Worm (Caenorhabditis elegans) whole organism, mixed stage, embryonic: Measurements from ENCODE around the gene F53H4.2.

Experiments used
- M03D4.4 ChIP-seq: sonication (generic microtip); optimal IDR thresholded peaks from 2 replicates; lab custom pipeline; 2017; ENCODE audit warnings: mild to moderate bottlenecking, missing genetic modification characterization, missing compliant biosample characterization
- ceh-43 ChIP-seq: fragments of 200-800 bp; sonication (Bioruptor generic); optimal IDR thresholded peaks from 2 replicates; lab custom pipeline; 2018; ENCODE audit warnings: mild to moderate bottlenecking, missing genetic modification characterization, moderate library complexity, missing compliant biosample characterization
- ceh-83 ChIP-seq: fragments of 200-800 bp; sonication (Bioruptor generic); optimal IDR thresholded peaks from 2 replicates; lab custom pipeline; 2018; ENCODE audit warnings: mild to moderate bottlenecking, missing genetic modification characterization, missing compliant biosample characterization
- ces-1 ChIP-seq: fragments of 150-350 bp; optimal IDR thresholded peaks from 2 replicates; lab custom pipeline; 2014; ENCODE audit warnings: missing biosample characterization, missing genetic modification reagents, missing genetic modification characterization
- cnd-1 ChIP-seq: fragments of 200-800 bp; sonication (Bioruptor generic); optimal IDR thresholded peaks from 2 replicates; lab custom pipeline; 2018; ENCODE audit warnings: mild to moderate bottlenecking, missing genetic modification characterization, missing compliant biosample characterization
- drap-1 ChIP-seq: fragments of 200-800 bp; sonication (Bioruptor generic); optimal IDR thresholded peaks from 3 replicates; lab custom pipeline; 2018; ENCODE audit warnings: mild to moderate bottlenecking, missing genetic modification characterization, missing compliant biosample characterization
- elt-3 ChIP-seq: fragments of 150-350 bp; optimal IDR thresholded peaks from 2 replicates; lab custom pipeline; 2014; ENCODE audit warnings: missing biosample characterization, missing genetic modification characterization
- flh-1 ChIP-seq: fragments of 200-800 bp; sonication (Bioruptor generic); optimal IDR thresholded peaks from 2 replicates; lab custom pipeline; 2018; ENCODE audit warnings: mild to moderate bottlenecking, missing genetic modification characterization, moderate library complexity, missing compliant biosample characterization
- lin-32 ChIP-seq: fragments of 200-800 bp; sonication (Bioruptor generic); optimal IDR thresholded peaks from 2 replicates; lab custom pipeline; 2018; ENCODE audit warnings: mild to moderate bottlenecking, missing genetic modification characterization, missing compliant biosample characterization
- lsy-2 ChIP-seq: fragments of 150-350 bp; optimal IDR thresholded peaks from 2 replicates; lab custom pipeline; 2014; ENCODE audit warnings: missing biosample characterization, missing genetic modification characterization
- mep-1 ChIP-seq: fragments of 150-350 bp; optimal IDR thresholded peaks from 2 replicates; lab custom pipeline; 2017; ENCODE audit warnings: missing biosample characterization, missing genetic modification reagents, missing genetic modification characterization, inconsistent platforms
- mls-2 ChIP-seq: sonication (generic microtip); optimal IDR thresholded peaks from 2 replicates; lab custom pipeline; 2016; ENCODE audit warnings: mild to moderate bottlenecking, missing genetic modification characterization, moderate library complexity, missing compliant biosample characterization
- nhr-12 ChIP-seq: fragments of 150-350 bp; optimal IDR thresholded peaks from 2 replicates; lab custom pipeline; 2014; ENCODE audit warnings: missing biosample characterization, missing genetic modification characterization
- nhr-2 ChIP-seq: fragments of 150-350 bp; optimal IDR thresholded peaks from 2 replicates; lab custom pipeline; 2014; ENCODE audit warnings: missing biosample characterization, missing genetic modification characterization
- snpc-4 ChIP-seq: fragments of 150-350 bp; optimal IDR thresholded peaks from 2 replicates; lab custom pipeline; 2014; ENCODE audit warnings: missing biosample characterization, missing genetic modification characterization
- sptf-1 ChIP-seq: sonication (generic microtip); optimal IDR thresholded peaks from 2 replicates; lab custom pipeline; 2017; ENCODE audit warnings: mild to moderate bottlenecking, missing genetic modification characterization, moderate library complexity, missing compliant biosample characterization
- tbx-8 ChIP-seq: fragments of 200-800 bp; sonication (Bioruptor generic); optimal IDR thresholded peaks from 2 replicates; lab custom pipeline; 2018; ENCODE audit warnings: mild to moderate bottlenecking, missing genetic modification characterization, moderate library complexity, missing compliant biosample characterization
- unc-39 ChIP-seq: fragments of 150-350 bp; optimal IDR thresholded peaks from 2 replicates; lab custom pipeline; 2014; ENCODE audit warnings: missing biosample characterization, missing genetic modification characterization

Gene F53H4.2

DNA sequence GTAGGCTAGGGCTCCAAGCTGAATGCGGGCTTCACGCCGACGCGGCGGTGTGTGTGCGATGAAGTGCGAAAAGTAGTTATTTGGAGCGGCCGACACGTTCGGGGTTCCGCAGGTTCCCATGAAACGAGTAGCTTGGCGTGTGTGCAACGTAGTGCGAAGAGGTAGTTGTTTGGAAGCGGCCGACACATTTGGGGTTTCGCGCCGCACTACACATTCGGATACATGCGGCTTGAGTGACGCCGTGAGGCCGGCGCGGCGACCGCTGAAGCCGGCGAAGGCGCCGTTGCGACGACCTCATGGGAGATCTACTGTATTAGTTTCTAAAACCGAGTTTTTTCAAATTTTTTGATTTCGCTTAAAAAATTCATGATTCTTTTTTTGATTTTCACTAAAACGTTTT lies 44.3 kb downstream of the F53H4.2 start:
- no peak for TF ChIP-seq nhr-12
- no peak for TF ChIP-seq cnd-1 (tag; lab: Kevin White, UChicago)
- TF ChIP-seq ces-1: no peak
- no peak for TF ChIP-seq snpc-4 (tag; lab: Kevin White, UChicago)
- no peak for TF ChIP-seq lin-32 (GFP tag; lab: Kevin White, UChicago)
- no peak for TF ChIP-seq ceh-43 (GFP tag; lab: Kevin White, UChicago)
- TF ChIP-seq nhr-2 (tag; lab: Kevin White, UChicago): no peak

DNA sequence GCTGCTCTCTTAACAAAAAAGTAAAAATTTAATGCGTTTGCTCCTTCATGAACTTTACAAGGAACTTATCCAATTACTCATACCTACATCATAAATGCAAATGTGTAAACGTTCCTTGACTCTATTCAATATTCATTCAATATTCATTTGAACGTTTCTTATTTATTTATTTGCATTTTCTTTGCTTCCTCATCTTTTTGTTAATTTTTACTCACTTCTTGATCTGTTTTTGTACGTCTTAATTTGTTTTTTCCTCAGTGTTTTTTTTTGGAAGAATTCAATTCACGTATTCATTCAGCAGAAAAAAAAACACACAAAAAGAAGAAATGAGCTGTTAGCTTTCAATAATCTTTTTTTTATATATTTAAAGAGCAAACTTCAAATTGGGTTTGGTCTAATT lies 45.9 kb downstream of the F53H4.2 start:
- TF ChIP-seq tbx-8 (GFP tag; lab: Kevin White, UChicago) (no peak), sptf-1 (no peak), unc-39 (tag; lab: Kevin White, UChicago) (no peak), mep-1 (tag; lab: Kevin White, UChicago) (no peak), drap-1 (GFP tag; lab: Kevin White, UChicago) (no peak), flh-1 (GFP tag; lab: Kevin White, UChicago) (no peak), lsy-2 (tag; lab: Kevin White, UChicago) (no peak), mls-2 (no peak), M03D4.4 (tag; lab: Kevin White, UChicago) (no peak), ceh-83 (GFP tag; lab: Kevin White, UChicago) (no peak), elt-3 (tag; lab: Kevin White, UChicago) (no peak)
